Fruit fly (Drosophila melanogaster) whole organism, embryonic: ENCODE data around the gene HINT1.
A peak's percentile ranks its signal among the peaks of the same experiment; 100 is the strongest.

Source experiments
- Abd-B ChIP-seq: fragments of 200-800 bp; sonication (Bioruptor generic); optimal IDR thresholded peaks from 2 replicates; lab custom pipeline; 2018; ENCODE audit warnings: missing biosample characterization, mild to moderate bottlenecking, missing genetic modification characterization, moderate library complexity
- Asciz ChIP-seq: fragments of 200-800 bp; sonication (Bioruptor generic); optimal IDR thresholded peaks from 2 replicates; lab custom pipeline; 2017; ENCODE audit warnings: missing biosample characterization, mild to moderate bottlenecking, missing genetic modification characterization, missing genetic modification reagents
- Atf3 ChIP-seq: fragments of 200-800 bp; sonication (Bioruptor generic); optimal IDR thresholded peaks from 3 replicates; lab custom pipeline; 2016; ENCODE audit warnings: missing biosample characterization, missing genetic modification characterization
- CG10959 ChIP-seq: fragments of 200-800 bp; sonication (Bioruptor generic); IDR thresholded peaks from 2 replicates; pipeline ENCODE4 v1.3.6; 2022; ENCODE audit warnings: missing biosample characterization, missing genetic modification characterization
- CG14441 ChIP-seq: fragments of 200-800 bp; sonication (Bioruptor generic); IDR thresholded peaks from 2 replicates; pipeline ENCODE4 v1.3.6; 2022; ENCODE audit warnings: missing biosample characterization, missing genetic modification characterization
- CG14860 ChIP-seq: fragments of 200-800 bp; sonication (Bioruptor generic); IDR thresholded peaks from 3 replicates; pipeline ENCODE4 v1.3.6; 2022; ENCODE audit warnings: missing biosample characterization, missing genetic modification characterization; ENCODE audit not compliant: partially characterized antibody
- CG15269 ChIP-seq: fragments of 200-800 bp; sonication (Bioruptor generic); optimal IDR thresholded peaks from 2 replicates; lab custom pipeline; 2018; ENCODE audit warnings: missing biosample characterization, mild to moderate bottlenecking, missing genetic modification characterization, moderate library complexity
- CG17359 ChIP-seq: fragments of 200-800 bp; sonication (Bioruptor generic); optimal IDR thresholded peaks from 3 replicates; lab custom pipeline; 2018; ENCODE audit warnings: missing biosample characterization, mild to moderate bottlenecking, missing genetic modification characterization, moderate library complexity
- CG1792 ChIP-seq: fragments of 200-800 bp; sonication (Bioruptor generic); optimal IDR thresholded peaks from 2 replicates; lab custom pipeline; 2016; ENCODE audit warnings: missing biosample characterization, missing genetic modification characterization
- CG1832 ChIP-seq: fragments of 200-800 bp; sonication (Bioruptor generic); optimal IDR thresholded peaks from 2 replicates; lab custom pipeline; 2017; ENCODE audit warnings: missing biosample characterization, mild to moderate bottlenecking, missing genetic modification characterization, inconsistent platforms
- CG18476 ChIP-seq: fragments of 200-800 bp; sonication (Bioruptor generic); optimal IDR thresholded peaks from 2 replicates; lab custom pipeline; 2016; ENCODE audit warnings: missing biosample characterization, mild to moderate bottlenecking, missing genetic modification characterization
- CG30403 ChIP-seq: fragments of 200-800 bp; sonication (Bioruptor generic); optimal IDR thresholded peaks from 3 replicates; lab custom pipeline; 2016; ENCODE audit warnings: missing biosample characterization, missing genetic modification characterization
- CG3163 ChIP-seq: fragments of 200-800 bp; sonication (Bioruptor generic); optimal IDR thresholded peaks from 3 replicates; lab custom pipeline; 2016; ENCODE audit warnings: missing biosample characterization, missing genetic modification characterization
- CG32767 ChIP-seq: fragments of 200-800 bp; sonication (Bioruptor generic); IDR thresholded peaks from 2 replicates; pipeline ENCODE4 v1.3.6; 2022; ENCODE audit warnings: missing biosample characterization, missing genetic modification characterization
- CG34422 ChIP-seq: fragments of 200-800 bp; sonication (Bioruptor generic); IDR thresholded peaks from 3 replicates; pipeline ENCODE4 v1.3.6; 2022; ENCODE audit warnings: missing biosample characterization, missing genetic modification characterization
- CG3847 ChIP-seq: fragments of 200-800 bp; sonication (Bioruptor generic); IDR thresholded peaks from 2 replicates; pipeline ENCODE4 v1.3.6; 2022; ENCODE audit warnings: missing biosample characterization, missing genetic modification characterization
- CG4424 ChIP-seq: fragments of 200-800 bp; sonication (Bioruptor generic); optimal IDR thresholded peaks from 3 replicates; lab custom pipeline; 2016; ENCODE audit warnings: missing biosample characterization, missing genetic modification characterization
- CG6254 ChIP-seq: fragments of 200-800 bp; sonication (Bioruptor generic); optimal IDR thresholded peaks from 3 replicates; lab custom pipeline; 2017; ENCODE audit warnings: mild to moderate bottlenecking, missing biosample characterization, missing genetic modification reagents, missing genetic modification characterization
- CG6765 ChIP-seq: fragments of 200-800 bp; sonication (Bioruptor generic); optimal IDR thresholded peaks from 3 replicates; lab custom pipeline; 2017; ENCODE audit warnings: missing biosample characterization, mild to moderate bottlenecking, missing genetic modification characterization
- CG6813 ChIP-seq: fragments of 200-800 bp; sonication (Bioruptor generic); optimal IDR thresholded peaks from 2 replicates; lab custom pipeline; 2017; ENCODE audit warnings: missing biosample characterization, missing genetic modification characterization, mild to moderate bottlenecking, moderate library complexity, missing genetic modification reagents
- CG7786 ChIP-seq: fragments of 200-800 bp; sonication (Bioruptor generic); optimal IDR thresholded peaks from 2 replicates; lab custom pipeline; 2016; ENCODE audit warnings: missing biosample characterization, missing genetic modification characterization
- CHES-1-like ChIP-seq: fragments of 200-800 bp; sonication (Bioruptor generic); optimal IDR thresholded peaks from 2 replicates; lab custom pipeline; 2016; ENCODE audit warnings: missing biosample characterization, missing genetic modification characterization
- CoRest ChIP-seq: fragments of 200-800 bp; sonication (Bioruptor generic); optimal IDR thresholded peaks from 3 replicates; lab custom pipeline; 2018; ENCODE audit warnings: missing biosample characterization, mild to moderate bottlenecking, missing genetic modification characterization, moderate library complexity
- D19A ChIP-seq: fragments of 200-800 bp; optimal IDR thresholded peaks from 3 replicates; lab custom pipeline; 2019; ENCODE audit warnings: missing biosample characterization, mild to moderate bottlenecking, missing genetic modification characterization, moderate library complexity
- Dip3 ChIP-seq: fragments of 200-800 bp; sonication (Bioruptor generic); optimal IDR thresholded peaks from 3 replicates; lab custom pipeline; 2016; ENCODE audit warnings: missing biosample characterization, missing genetic modification characterization
- Dll ChIP-seq: fragments of 200-800 bp; sonication (Bioruptor generic); IDR thresholded peaks from 4 replicates; pipeline ENCODE4 v1.3.6; 2022; ENCODE audit warnings: missing biosample characterization, missing genetic modification characterization; ENCODE audit not compliant: partially characterized antibody
- Hmr ChIP-seq: fragments of 200-800 bp; sonication (Bioruptor generic); optimal IDR thresholded peaks from 3 replicates; lab custom pipeline; 2017; ENCODE audit warnings: mild to moderate bottlenecking, missing biosample characterization, missing genetic modification reagents, missing genetic modification characterization
- Hmx ChIP-seq: fragments of 200-800 bp; sonication (Bioruptor generic); optimal IDR thresholded peaks from 2 replicates; lab custom pipeline; 2016; ENCODE audit warnings: missing biosample characterization, missing genetic modification characterization
- Hr51 ChIP-seq, 2 experiments: fragments of 200-800 bp; sonication (Bioruptor generic); optimal IDR thresholded peaks; 2 replicates in 1 of 2; 3 replicates in 1 of 2; lab custom pipeline; 2016 to 2018; ENCODE audit warnings: missing biosample characterization in 2 of 2, missing genetic modification characterization in 2 of 2, mild to moderate bottlenecking in 1 of 2, moderate library complexity in 1 of 2
- Myb ChIP-seq: fragments of 200-800 bp; sonication (Bioruptor generic); optimal IDR thresholded peaks from 2 replicates; lab custom pipeline; 2016; ENCODE audit warnings: missing biosample characterization, missing genetic modification characterization
- Nf-YC ChIP-seq: fragments of 200-800 bp; optimal IDR thresholded peaks from 3 replicates; lab custom pipeline; 2019; ENCODE audit warnings: missing biosample characterization, mild to moderate bottlenecking, missing genetic modification characterization, moderate library complexity
- Opbp ChIP-seq: fragments of 200-800 bp; sonication (Bioruptor generic); IDR thresholded peaks from 3 replicates; pipeline ENCODE4 v1.3.6; 2022; ENCODE audit warnings: missing biosample characterization, missing genetic modification characterization; ENCODE audit not compliant: partially characterized antibody
- Stat92E ChIP-seq, 3 experiments: fragments of >200 bp in 2 of 3; fragments of 200-800 bp in 1 of 3; sonication (Bioruptor generic) in 1 of 3; optimal IDR thresholded peaks; 2 replicates each; lab custom pipeline; 2017 to 2019; ENCODE audit warnings: missing biosample characterization in 3 of 3, missing genetic modification characterization in 3 of 3, mild to moderate bottlenecking in 1 of 3, moderate library complexity in 1 of 3
- TFAM ChIP-seq: fragments of 200-800 bp; sonication (Bioruptor generic); optimal IDR thresholded peaks from 2 replicates; lab custom pipeline; 2017; ENCODE audit warnings: missing biosample characterization, missing genetic modification characterization, inconsistent platforms
- Vsx1 ChIP-seq: fragments of 200-800 bp; sonication (Bioruptor generic); optimal IDR thresholded peaks from 2 replicates; lab custom pipeline; 2017; ENCODE audit warnings: missing biosample characterization, mild to moderate bottlenecking, missing genetic modification characterization, missing genetic modification reagents
- br ChIP-seq: fragments of >200 bp; optimal IDR thresholded peaks from 2 replicates; lab custom pipeline; 2017
- bsh ChIP-seq, 2 experiments: fragments of 200-800 bp; sonication (Bioruptor generic); optimal IDR thresholded peaks; 2 replicates each; lab custom pipeline; 2017 to 2018; ENCODE audit warnings: mild to moderate bottlenecking in 2 of 2, missing biosample characterization in 2 of 2, missing genetic modification characterization in 2 of 2, moderate library complexity in 1 of 2
- cad ChIP-seq: fragments of >200 bp; optimal IDR thresholded peaks from 2 replicates; lab custom pipeline; 2017; ENCODE audit warnings: missing biosample characterization, missing genetic modification characterization
- dmrt11E ChIP-seq: fragments of 200-800 bp; sonication (Bioruptor generic); optimal IDR thresholded peaks from 3 replicates; lab custom pipeline; 2018; ENCODE audit warnings: missing biosample characterization, mild to moderate bottlenecking, missing genetic modification characterization, moderate library complexity
- emc ChIP-seq: fragments of 200-800 bp; sonication (Bioruptor generic); optimal IDR thresholded peaks from 2 replicates; lab custom pipeline; 2016; ENCODE audit warnings: missing biosample characterization, missing genetic modification characterization
- gcm ChIP-seq: fragments of 200-800 bp; sonication (Bioruptor generic); optimal IDR thresholded peaks from 2 replicates; lab custom pipeline; 2019; ENCODE audit warnings: missing biosample characterization, mild to moderate bottlenecking, missing genetic modification characterization, moderate library complexity
- jing ChIP-seq: fragments of 200-800 bp; sonication (Bioruptor generic); optimal IDR thresholded peaks from 2 replicates; lab custom pipeline; 2018; ENCODE audit warnings: missing biosample characterization, mild to moderate bottlenecking, missing genetic modification characterization
- klu ChIP-seq: fragments of 200-800 bp; sonication (Bioruptor generic); IDR thresholded peaks from 2 replicates; pipeline ENCODE4 v1.3.6; 2022; ENCODE audit warnings: missing biosample characterization, missing genetic modification characterization
- kni ChIP-seq: fragments of 200-800 bp; sonication (Bioruptor generic); optimal IDR thresholded peaks from 3 replicates; lab custom pipeline; 2017; ENCODE audit warnings: mild to moderate bottlenecking, missing biosample characterization, missing genetic modification reagents, missing genetic modification characterization
- lilli ChIP-seq: fragments of 200-800 bp; sonication (Bioruptor generic); optimal IDR thresholded peaks from 3 replicates; lab custom pipeline; 2016; ENCODE audit warnings: missing biosample characterization, missing genetic modification characterization
- nerfin-1 ChIP-seq: fragments of 200-800 bp; sonication (Bioruptor generic); optimal IDR thresholded peaks from 3 replicates; lab custom pipeline; 2019; ENCODE audit warnings: missing biosample characterization, mild to moderate bottlenecking, missing genetic modification characterization, moderate library complexity
- row ChIP-seq: fragments of 200-800 bp; sonication (Bioruptor generic); IDR thresholded peaks from 3 replicates; pipeline ENCODE4 v1.3.6; 2022; ENCODE audit warnings: missing biosample characterization, missing genetic modification characterization
- toy ChIP-seq: fragments of 200-800 bp; sonication (Bioruptor generic); IDR thresholded peaks from 2 replicates; pipeline ENCODE4 v1.3.6; 2022; ENCODE audit warnings: missing biosample characterization, missing genetic modification characterization
- trh ChIP-seq: fragments of 200-800 bp; sonication (Bioruptor generic); optimal IDR thresholded peaks from 2 replicates; lab custom pipeline; 2016; ENCODE audit warnings: missing biosample characterization, missing genetic modification characterization
- wdn ChIP-seq: fragments of 200-800 bp; sonication (Bioruptor generic); IDR thresholded peaks from 2 replicates; pipeline ENCODE4 v1.3.6; 2022; ENCODE audit warnings: missing biosample characterization, missing genetic modification characterization

The HINT1 gene

dm6 chr2L:2751904-2752459, 18.0 kb upstream of the HINT1 start, which contains the start of gene Bacc (continued):
- TF ChIP-seq CG7786 = peak; percentile 93
- no peak for TF ChIP-seq CG1832 (GFP tag; lab: Kevin White, UChicago)
- TF ChIP-seq Abd-B (GFP tag; lab: Kevin White, UChicago) = peak; percentile 57
- TF ChIP-seq cad = no peak
- TF ChIP-seq gcm (GFP tag; lab: Kevin White, UChicago) = peak; percentile 65
- peak; percentile 46 for TF ChIP-seq Atf3 (GFP tag; lab: Kevin White, UChicago)
- peak; percentile 68 for TF ChIP-seq trh (GFP tag; lab: Kevin White, UChicago)
- TF ChIP-seq CG10959 (GFP tag; lab: Robert Waterston, UW) = no peak
- no peak for TF ChIP-seq CG3847 (GFP tag; lab: Robert Waterston, UW)
- peak; percentile 86 for TF ChIP-seq CG4424
- TF ChIP-seq CG14860 (GFP tag; lab: Robert Waterston, UW) = no peak
- TF ChIP-seq Dll (GFP tag; lab: Robert Waterston, UW) = no peak
- peak; percentile 87 for TF ChIP-seq Dip3 (GFP tag; lab: Kevin White, UChicago)
- TF ChIP-seq Hmx (GFP tag; lab: Kevin White, UChicago) = peak; percentile 88
- peak; percentile 72 for TF ChIP-seq CG6254 (GFP tag; lab: Kevin White, UChicago)
- TF ChIP-seq Asciz = peak; percentile 83
- TF ChIP-seq emc (GFP tag; lab: Kevin White, UChicago) = peak; percentile 73
- peak; percentile 67 for TF ChIP-seq nerfin-1
- peak; percentile 79 to 99 for TF ChIP-seq bsh (GFP tag; optimal IDR thresholded peaks at IDR 0.05; lab: Kevin White, UChicago)
- peak; percentile 73 for TF ChIP-seq CG6765 (GFP tag; lab: Kevin White, UChicago)
- TF ChIP-seq Hr51 (GFP tag; optimal IDR thresholded peaks at IDR 0.05; lab: Kevin White, UChicago) = peak; percentile 70 to 92
- TF ChIP-seq lilli (GFP tag; lab: Kevin White, UChicago) = peak; percentile 90
- TF ChIP-seq TFAM (GFP tag; lab: Kevin White, UChicago) = peak; percentile 38
- no peak for TF ChIP-seq wdn (GFP tag; lab: Robert Waterston, UW)
- no peak for TF ChIP-seq Opbp
- TF ChIP-seq row = no peak
- peak; percentile 86 for TF ChIP-seq CG1792 (GFP tag; lab: Kevin White, UChicago)
- no peak for TF ChIP-seq br (lab: Kevin White, UChicago)
- TF ChIP-seq dmrt11E (tag; lab: Kevin White, UChicago) = peak; percentile 64
- TF ChIP-seq CG18476 (GFP tag; lab: Kevin White, UChicago) = peak; percentile 80
- TF ChIP-seq CG32767 = no peak
- TF ChIP-seq CG14441 (GFP tag; lab: Robert Waterston, UW) = no peak
- TF ChIP-seq Nf-YC (tag; lab: Kevin White, UChicago) = peak; percentile 64
- peak; percentile 67 for TF ChIP-seq CG3163 (GFP tag; lab: Kevin White, UChicago)
- no peak for TF ChIP-seq CG34422
- peak; percentile 79 for TF ChIP-seq CG6813 (GFP tag; lab: Kevin White, UChicago)
- TF ChIP-seq klu (GFP tag; lab: Robert Waterston, UW) = no peak
- TF ChIP-seq kni (GFP tag; lab: Kevin White, UChicago) = peak; percentile 50
- peak; percentile 86 for TF ChIP-seq CG17359 (tag; lab: Kevin White, UChicago)
- TF ChIP-seq CHES-1-like = peak; percentile 92
- TF ChIP-seq CG30403 (GFP tag; lab: Kevin White, UChicago) = peak; percentile 93
- peak; percentile 92 for TF ChIP-seq CG15269
- peak; percentile 83 for TF ChIP-seq Myb (GFP tag; lab: Kevin White, UChicago)
- peak; percentile 92 for TF ChIP-seq CoRest (tag; lab: Kevin White, UChicago)
- no peak for TF ChIP-seq Stat92E (GFP tag; optimal IDR thresholded peaks at IDR 0.05; lab: Kevin White, UChicago)
- peak; percentile 84 for TF ChIP-seq D19A (tag; lab: Kevin White, UChicago)
- peak; percentile 94 for TF ChIP-seq Hmr (GFP tag; lab: Kevin White, UChicago)
- TF ChIP-seq jing (GFP tag; lab: Kevin White, UChicago) = peak; percentile 73
- TF ChIP-seq Vsx1 (GFP tag; lab: Kevin White, UChicago) = peak; percentile 75
- TF ChIP-seq toy (GFP tag; lab: Robert Waterston, UW) = no peak
